Fruit fly (Drosophila melanogaster): Measurements from ENCODE around the gene CG45049.

CG45049 gene

dm6 chr3R:22718937-22719606, 7.7 kb upstream of the CG45049 start:
- no peak for TF ChIP-seq cic (GFP tag; optimal IDR thresholded peaks at IDR 0.05)
- no peak for TF ChIP-seq CG5204 (GFP tag; optimal IDR thresholded peaks at IDR 0.05)
- no peak for TF ChIP-seq pad (GFP tag; optimal IDR thresholded peaks at IDR 0.05)
- TF ChIP-seq cnc (optimal IDR thresholded peaks at IDR 0.05) = no peak
- TF ChIP-seq Mnt (GFP tag; optimal IDR thresholded peaks at IDR 0.05) = no peak
- no peak for TF ChIP-seq tj (GFP tag; optimal IDR thresholded peaks at IDR 0.05)
- no peak for TF ChIP-seq CG12768 (GFP tag; optimal IDR thresholded peaks at IDR 0.05)
- no peak for TF ChIP-seq CG11617 (GFP tag; optimal IDR thresholded peaks at IDR 0.05)
- no peak for TF ChIP-seq Hr96 (GFP tag; optimal IDR thresholded peaks at IDR 0.05)
- TF ChIP-seq ovo (GFP tag; optimal IDR thresholded peaks at IDR 0.05) = no peak
- TF ChIP-seq Crg-1 (GFP tag; optimal IDR thresholded peaks at IDR 0.05) = no peak
- no peak for TF ChIP-seq kay (GFP tag; ENCODE audit: borderline replicate concordance)
- TF ChIP-seq CG1620 (GFP tag; optimal IDR thresholded peaks at IDR 0.05) = no peak
- TF ChIP-seq CG7045 (GFP tag; optimal IDR thresholded peaks at IDR 0.05) = no peak
- no peak for TF ChIP-seq CG7101 (tag; optimal IDR thresholded peaks at IDR 0.05)
- TF ChIP-seq bab1 (GFP tag; optimal IDR thresholded peaks at IDR 0.05) = no peak
- no peak for TF ChIP-seq Clk (GFP tag; optimal IDR thresholded peaks at IDR 0.05)
- no peak for TF ChIP-seq toe (GFP tag; optimal IDR thresholded peaks at IDR 0.05)

dm6 chr3R:22719607-22719949, 7.2 kb upstream of the CG45049 start:
- no peak for TF ChIP-seq CG7101 (tag; optimal IDR thresholded peaks at IDR 0.05)

DNA sequence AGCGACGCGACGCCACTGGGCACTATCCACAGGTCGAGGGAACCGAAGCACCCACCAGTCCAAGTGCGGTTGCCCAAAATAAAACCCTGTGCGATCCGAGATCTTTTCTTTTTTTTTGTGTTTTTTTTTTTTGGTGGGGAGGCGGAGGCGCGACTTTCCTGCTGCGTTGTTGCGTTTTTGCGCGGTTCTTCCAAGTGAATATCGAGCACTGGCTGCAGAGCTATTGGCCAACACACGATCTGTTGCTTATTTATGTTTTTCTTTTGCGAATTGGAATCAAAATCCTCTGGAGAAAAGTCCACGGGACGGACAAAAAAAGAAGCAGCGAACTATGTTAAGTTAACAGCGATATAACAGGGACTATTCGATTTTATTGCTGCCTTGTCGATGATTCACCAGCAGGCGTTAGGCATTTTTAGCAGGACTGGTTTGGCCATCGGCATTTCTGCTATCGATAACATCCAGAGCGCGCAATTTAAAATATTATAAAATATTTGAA, 5.9 kb upstream of the CG45049 start, which contains the start of gene wge:
Gene wge, minus strand, starts transcription at position 343 of the 499 bp plus-strand sequence.
- TF ChIP-seq CG14711 (tag; optimal IDR thresholded peaks at IDR 0.05) = no peak
- no peak for TF ChIP-seq toe (GFP tag; optimal IDR thresholded peaks at IDR 0.05)
- TF ChIP-seq kay (GFP tag; ENCODE audit: borderline replicate concordance) = peak; percentile 99
- peak; percentile 43 for TF ChIP-seq bab1 (GFP tag; optimal IDR thresholded peaks at IDR 0.05)
- no peak for TF ChIP-seq Crg-1 (GFP tag; optimal IDR thresholded peaks at IDR 0.05)
- TF ChIP-seq CG7101 (tag; optimal IDR thresholded peaks at IDR 0.05) = peak; percentile 7
- no peak for TF ChIP-seq CG5204 (GFP tag; optimal IDR thresholded peaks at IDR 0.05)
- TF ChIP-seq CG11617 (GFP tag; optimal IDR thresholded peaks at IDR 0.05) = peak; percentile 27
- peak; percentile 29 for TF ChIP-seq Hr96 (GFP tag; optimal IDR thresholded peaks at IDR 0.05)
- TF ChIP-seq Mnt (GFP tag; optimal IDR thresholded peaks at IDR 0.05) = peak; percentile 15
- TF ChIP-seq tj (GFP tag; optimal IDR thresholded peaks at IDR 0.05) = peak; percentile 17
- peak; percentile 9 for TF ChIP-seq CG1620 (GFP tag; optimal IDR thresholded peaks at IDR 0.05)
- TF ChIP-seq CG12768 (GFP tag; optimal IDR thresholded peaks at IDR 0.05) = peak; percentile 68

DNA sequence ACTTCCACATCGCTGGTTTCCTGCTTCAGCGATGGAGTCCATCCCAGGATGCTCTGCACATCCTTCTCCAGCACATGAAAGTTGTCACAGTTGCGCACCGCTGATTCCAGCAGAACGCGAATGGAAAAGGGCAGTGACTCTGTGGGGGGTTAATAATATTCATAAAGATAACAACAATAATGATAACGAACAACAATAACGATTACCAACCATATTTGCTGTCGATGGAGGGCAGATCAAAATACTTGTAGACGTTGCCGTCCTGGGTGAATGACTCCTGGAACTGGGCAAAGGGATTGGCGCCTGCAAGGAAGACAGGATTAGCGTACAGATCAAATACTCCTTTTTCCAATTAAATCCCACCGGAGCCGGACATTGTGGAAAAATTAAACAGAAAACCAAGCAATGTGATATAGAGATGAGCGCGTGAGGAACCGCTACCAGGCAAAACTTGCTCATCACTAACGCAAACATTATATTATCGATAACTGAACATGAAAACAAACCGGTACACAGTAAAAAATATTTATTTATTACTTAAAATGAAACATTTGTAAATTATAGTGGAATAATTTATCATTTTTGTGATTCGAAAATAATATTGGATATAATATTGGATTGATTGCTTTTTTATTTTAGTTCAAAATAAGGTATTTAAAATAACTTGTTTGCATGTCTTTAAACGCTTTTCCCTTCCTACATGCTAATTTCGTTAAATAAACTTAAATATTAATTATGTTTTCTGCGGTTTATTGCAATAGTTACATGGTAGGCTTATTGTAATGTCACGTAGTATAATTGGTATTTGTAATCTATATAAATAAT, 2.4 kb upstream of the CG45049 start, which contains the start of gene Irp-1A:
Gene Irp-1A, minus strand, starts transcription at position 439 of the 825 bp plus-strand sequence.
- TF ChIP-seq CG1620 (GFP tag; optimal IDR thresholded peaks at IDR 0.05) (peak; percentile 17), CG33017 (tag; optimal IDR thresholded peaks at IDR 0.05) (peak; percentile 77), ovo (GFP tag; optimal IDR thresholded peaks at IDR 0.05) (no peak), bab1 (GFP tag; optimal IDR thresholded peaks at IDR 0.05) (peak; percentile 73), CG12768 (GFP tag; optimal IDR thresholded peaks at IDR 0.05) (no peak), CG5204 (GFP tag; optimal IDR thresholded peaks at IDR 0.05) (no peak), kay (GFP tag; ENCODE audit: borderline replicate concordance) (no peak), Mnt (GFP tag; optimal IDR thresholded peaks at IDR 0.05) (peak; percentile 59), CG7045 (GFP tag; optimal IDR thresholded peaks at IDR 0.05) (peak; percentile 70), CG14711 (tag; optimal IDR thresholded peaks at IDR 0.05) (peak; percentile 76), toe (GFP tag; optimal IDR thresholded peaks at IDR 0.05) (peak; percentile 59), Hr96 (GFP tag; optimal IDR thresholded peaks at IDR 0.05) (no peak), Clk (GFP tag; optimal IDR thresholded peaks at IDR 0.05) (no peak), Crg-1 (GFP tag; optimal IDR thresholded peaks at IDR 0.05) (peak; percentile 7), CG11617 (GFP tag; optimal IDR thresholded peaks at IDR 0.05) (peak; percentile 68), cic (GFP tag; optimal IDR thresholded peaks at IDR 0.05) (peak; percentile 10), tj (GFP tag; optimal IDR thresholded peaks at IDR 0.05) (peak; percentile 39), CG7101 (tag; optimal IDR thresholded peaks at IDR 0.05) (peak; percentile 74), pad (GFP tag; optimal IDR thresholded peaks at IDR 0.05) (peak; percentile 19), cnc (optimal IDR thresholded peaks at IDR 0.05) (no peak)

DNA sequence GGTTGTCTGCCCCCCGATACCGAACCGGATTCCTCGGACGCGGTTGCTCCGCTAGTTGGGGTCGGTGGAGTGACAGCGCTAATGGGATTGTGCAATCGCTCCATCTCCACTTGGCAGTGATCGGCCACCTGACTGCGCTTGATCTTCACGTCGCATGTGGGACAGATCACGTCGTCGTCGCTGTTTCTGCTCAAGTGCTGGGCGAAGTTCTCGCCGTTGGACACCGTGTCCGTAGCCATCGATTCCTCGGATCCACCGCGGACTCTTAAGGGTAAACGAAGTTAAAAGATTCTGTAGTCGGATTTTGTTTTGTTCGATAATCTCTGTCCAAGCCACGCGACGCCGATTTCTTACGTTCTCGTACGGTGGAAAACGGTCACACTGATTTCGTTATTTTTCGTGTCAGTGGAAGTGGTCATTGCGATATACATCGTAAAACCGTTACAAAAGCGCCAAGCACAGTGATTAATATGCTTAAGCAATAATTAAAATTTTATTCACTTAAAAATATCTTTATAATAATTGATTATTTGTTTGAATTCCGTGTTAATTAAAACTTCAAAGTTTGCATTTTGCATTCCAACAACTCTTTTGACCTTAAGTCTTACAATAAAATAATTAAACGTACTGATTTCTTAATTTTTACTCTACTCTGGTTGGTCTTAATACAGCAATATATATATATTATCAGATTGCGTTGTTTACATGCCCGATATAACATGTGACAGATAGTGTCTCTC, 566 bp upstream of the CG45049 start, which contains the start of gene RNF220:
Gene RNF220, minus strand, starts transcription at position 384 of the 740 bp plus-strand sequence.
- peak; percentile 62 for TF ChIP-seq Mnt (GFP tag; optimal IDR thresholded peaks at IDR 0.05)
- TF ChIP-seq CG1620 (GFP tag; optimal IDR thresholded peaks at IDR 0.05) = peak; percentile 39
- TF ChIP-seq bab1 (GFP tag; optimal IDR thresholded peaks at IDR 0.05) = no peak
- no peak for TF ChIP-seq CG12768 (GFP tag; optimal IDR thresholded peaks at IDR 0.05)
- TF ChIP-seq pad (GFP tag; optimal IDR thresholded peaks at IDR 0.05) = no peak
